Worm (Caenorhabditis elegans) whole organism, L3 larva: ENCODE results near the gene C46A5.6.
A peak's percentile ranks its signal among the peaks of the same experiment; 100 is the strongest.

Source experiments
- R02D3.7 ChIP-seq: fragments of 150-350 bp; optimal IDR thresholded peaks from 2 replicates; lab custom pipeline; 2014; ENCODE audit warnings: missing biosample characterization, missing genetic modification characterization
- ZK546.5 ChIP-seq: sonication (generic microtip); optimal IDR thresholded peaks from 2 replicates; lab custom pipeline; 2017; ENCODE audit warnings: missing biosample characterization, missing genetic modification characterization
- ama-1 ChIP-seq: fragments of 150-350 bp; optimal IDR thresholded peaks from 2 replicates; lab custom pipeline; 2018
- ceh-28 ChIP-seq: fragments of 150-350 bp; optimal IDR thresholded peaks from 2 replicates; lab custom pipeline; 2014; ENCODE audit warnings: missing biosample characterization, missing genetic modification reagents, missing genetic modification characterization
- ceh-82 ChIP-seq: fragments of 150-350 bp; optimal IDR thresholded peaks from 2 replicates; lab custom pipeline; 2014; ENCODE audit warnings: missing biosample characterization, missing genetic modification characterization
- ceh-9 ChIP-seq: sonication (generic microtip); optimal IDR thresholded peaks from 2 replicates; lab custom pipeline; 2018; ENCODE audit warnings: missing biosample characterization, missing genetic modification characterization
- egl-5 ChIP-seq: fragments of 150-350 bp; optimal IDR thresholded peaks from 2 replicates; lab custom pipeline; 2017; ENCODE audit warnings: missing biosample characterization, missing genetic modification reagents, missing genetic modification characterization, inconsistent platforms
- elt-1 ChIP-seq: fragments of 150-350 bp; optimal IDR thresholded peaks from 2 replicates; lab custom pipeline; 2014; ENCODE audit warnings: missing biosample characterization, missing genetic modification characterization
- elt-2 ChIP-seq: sonication (generic microtip); optimal IDR thresholded peaks from 2 replicates; lab custom pipeline; 2016; ENCODE audit warnings: missing genetic modification reagents, mild to moderate bottlenecking, missing genetic modification characterization, missing compliant biosample characterization
- elt-3 ChIP-seq, 3 experiments: fragments of 150-350 bp in 1 of 3; sonication (generic microtip) in 2 of 3; optimal IDR thresholded peaks; 2 replicates in 2 of 3; 4 replicates in 1 of 3; lab custom pipeline; 2014 to 2017; ENCODE audit warnings: missing biosample characterization in 3 of 3, missing genetic modification characterization in 3 of 3
- eor-1 ChIP-seq, 2 experiments: fragments of 150-350 bp; optimal IDR thresholded peaks; 2 replicates each; lab custom pipeline; 2014 to 2018; ENCODE audit warnings: missing biosample characterization in 2 of 2, missing genetic modification characterization in 2 of 2
- fkh-10 ChIP-seq: sonication (generic microtip); optimal IDR thresholded peaks from 2 replicates; lab custom pipeline; 2017; ENCODE audit warnings: missing biosample characterization, missing genetic modification reagents, missing genetic modification characterization
- fkh-2 ChIP-seq: fragments of 150-350 bp; optimal IDR thresholded peaks from 2 replicates; lab custom pipeline; 2014; ENCODE audit warnings: missing biosample characterization, missing genetic modification reagents, missing genetic modification characterization
- fos-1 ChIP-seq: fragments of 150-350 bp; optimal IDR thresholded peaks from 2 replicates; lab custom pipeline; 2014; ENCODE audit warnings: missing biosample characterization, missing genetic modification characterization
- hmg-11 ChIP-seq: sonication (generic microtip); optimal IDR thresholded peaks from 2 replicates; lab custom pipeline; 2016; ENCODE audit warnings: missing genetic modification characterization, missing compliant biosample characterization
- jun-1 ChIP-seq: fragments of 150-350 bp; optimal IDR thresholded peaks from 2 replicates; lab custom pipeline; 2014; ENCODE audit warnings: missing biosample characterization, missing genetic modification reagents, missing genetic modification characterization
- lin-39 ChIP-seq: fragments of 150-350 bp; optimal IDR thresholded peaks from 2 replicates; lab custom pipeline; 2018; ENCODE audit warnings: missing biosample characterization, missing genetic modification reagents, missing genetic modification characterization
- lsy-12 ChIP-seq: sonication (generic microtip); optimal IDR thresholded peaks from 2 replicates; lab custom pipeline; 2016; ENCODE audit warnings: mild to moderate bottlenecking, missing genetic modification characterization, missing compliant biosample characterization
- mdl-1 ChIP-seq: fragments of 150-350 bp; optimal IDR thresholded peaks from 2 replicates; lab custom pipeline; 2014; ENCODE audit warnings: missing biosample characterization, missing genetic modification characterization
- mml-1 ChIP-seq: fragments of 150-350 bp; sonication (generic microtip); optimal IDR thresholded peaks from 3 replicates; lab custom pipeline; 2014; ENCODE audit warnings: missing biosample characterization, missing genetic modification characterization
- nhr-11 ChIP-seq: fragments of 150-350 bp; optimal IDR thresholded peaks from 2 replicates; lab custom pipeline; 2014; ENCODE audit warnings: missing biosample characterization, missing genetic modification characterization
- nhr-12 ChIP-seq: fragments of 150-350 bp; optimal IDR thresholded peaks from 2 replicates; lab custom pipeline; 2014; ENCODE audit warnings: missing biosample characterization, missing genetic modification characterization
- nhr-23 ChIP-seq: fragments of 150-350 bp; optimal IDR thresholded peaks from 2 replicates; lab custom pipeline; 2014; ENCODE audit warnings: missing biosample characterization, missing genetic modification reagents, missing genetic modification characterization
- nhr-237 ChIP-seq: fragments of 150-350 bp; optimal IDR thresholded peaks from 2 replicates; lab custom pipeline; 2014; ENCODE audit warnings: missing biosample characterization, missing genetic modification characterization
- nhr-25 ChIP-seq: sonication (generic microtip); optimal IDR thresholded peaks from 2 replicates; lab custom pipeline; 2017; ENCODE audit warnings: missing biosample characterization, missing genetic modification characterization
- nhr-28 ChIP-seq: fragments of 150-350 bp; optimal IDR thresholded peaks from 2 replicates; lab custom pipeline; 2014; ENCODE audit warnings: missing biosample characterization, missing genetic modification characterization
- nhr-43 ChIP-seq: sonication (generic microtip); optimal IDR thresholded peaks from 2 replicates; lab custom pipeline; 2016; ENCODE audit warnings: mild to moderate bottlenecking, missing genetic modification characterization, missing compliant biosample characterization; ENCODE audit not compliant: poor library complexity, severe bottlenecking
- nhr-76 ChIP-seq: fragments of 150-350 bp; sonication (generic microtip); optimal IDR thresholded peaks from 5 replicates; lab custom pipeline; 2014; ENCODE audit warnings: missing biosample characterization, missing genetic modification characterization
- nhr-77 ChIP-seq: fragments of 150-350 bp; optimal IDR thresholded peaks from 2 replicates; lab custom pipeline; 2014; ENCODE audit warnings: missing biosample characterization, missing genetic modification characterization
- pqm-1 ChIP-seq: fragments of 150-350 bp; optimal IDR thresholded peaks from 2 replicates; lab custom pipeline; 2017; ENCODE audit warnings: missing biosample characterization, missing genetic modification characterization, inconsistent platforms
- sea-2 ChIP-seq: fragments of 150-350 bp; sonication (generic microtip); optimal IDR thresholded peaks from 4 replicates; lab custom pipeline; 2014; ENCODE audit warnings: missing biosample characterization, missing genetic modification reagents, missing genetic modification characterization
- skn-1 ChIP-seq: fragments of 150-350 bp; optimal IDR thresholded peaks from 2 replicates; lab custom pipeline; 2014; ENCODE audit warnings: missing biosample characterization, missing genetic modification characterization
- tbx-2 ChIP-seq: sonication (generic microtip); optimal IDR thresholded peaks from 2 replicates; lab custom pipeline; 2016; ENCODE audit warnings: mild to moderate bottlenecking, missing genetic modification characterization, missing compliant biosample characterization
- unc-39 ChIP-seq: sonication (generic microtip); optimal IDR thresholded peaks from 4 replicates; lab custom pipeline; 2017; ENCODE audit warnings: missing biosample characterization, missing genetic modification characterization
- unc-62 ChIP-seq: fragments of 150-350 bp; sonication (generic microtip); optimal IDR thresholded peaks from 4 replicates; lab custom pipeline; 2014; ENCODE audit warnings: missing biosample characterization, missing genetic modification reagents, missing genetic modification characterization
- zag-1 ChIP-seq: fragments of 150-350 bp; optimal IDR thresholded peaks from 2 replicates; lab custom pipeline; 2014; ENCODE audit warnings: missing biosample characterization, missing genetic modification characterization
- ztf-11 ChIP-seq: fragments of 150-350 bp; optimal IDR thresholded peaks from 2 replicates; lab custom pipeline; 2014; ENCODE audit warnings: missing biosample characterization, missing genetic modification characterization
- ztf-4 ChIP-seq: fragments of 150-350 bp; optimal IDR thresholded peaks from 2 replicates; lab custom pipeline; 2014; ENCODE audit warnings: missing biosample characterization, missing genetic modification characterization

Gene C46A5.6

ce11 chrIV:7753108-7753507, 10.5 kb downstream of the C46A5.6 start, which contains the start of gene col-14:
Gene col-14, plus strand, starts transcription at chrIV:7753408.
- TF ChIP-seq nhr-25 (tag; lab: Kevin White, UChicago) = peak; percentile 16
- no peak for TF ChIP-seq ztf-4 (tag; lab: Kevin White, UChicago)

ce11 chrIV:7747838-7748237, 15.8 kb downstream of the C46A5.6 start, which contains the start of gene klo-1:
Gene klo-1, minus strand, starts transcription at chrIV:7748225.
- TF ChIP-seq nhr-237 (tag; lab: Kevin White, UChicago) (no peak), nhr-43 (tag; lab: Kevin White, UChicago) (no peak), sea-2 (GFP tag; lab: Kevin White, UChicago) (no peak), tbx-2 (no peak), nhr-11 (tag; lab: Kevin White, UChicago) (no peak), fkh-2 (tag; lab: Kevin White, UChicago) (no peak), elt-2 (peak; percentile 88), pqm-1 (tag; lab: Kevin White, UChicago) (peak; percentile 52), nhr-25 (tag; lab: Kevin White, UChicago) (no peak), fkh-10 (GFP tag; lab: Kevin White, UChicago) (no peak), lsy-12 (tag; lab: Kevin White, UChicago) (no peak), ama-1 (no peak)

DNA sequence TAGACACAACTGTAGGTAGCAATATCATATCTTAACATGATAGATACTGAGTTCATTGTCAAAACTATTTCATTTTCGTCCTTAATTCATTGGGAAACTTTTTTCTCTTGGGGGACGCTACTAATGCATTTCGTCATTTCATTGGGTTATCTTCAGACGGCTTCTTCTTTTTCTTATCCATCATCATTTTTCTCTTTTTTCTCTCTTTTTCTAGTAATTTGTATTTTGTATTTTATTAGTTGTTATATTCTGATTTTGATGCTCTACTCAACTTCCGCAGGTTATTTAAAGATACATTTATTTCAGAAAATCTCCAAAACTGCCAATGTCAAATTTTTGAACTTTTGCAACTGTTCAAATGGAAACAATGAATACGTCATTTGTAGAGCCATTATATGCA, 20.1 kb downstream of the C46A5.6 start, which contains the start of gene npr-35:
TSS of gene npr-35 (plus strand) at position 301 of the 400 bp plus-strand sequence.
- TF ChIP-seq zag-1 (tag; lab: Kevin White, UChicago) (no peak), jun-1 (no peak), eor-1 (tag; optimal IDR thresholded peaks at IDR 0.05; lab: Kevin White, UChicago) (no peak), elt-1 (tag; lab: Kevin White, UChicago) (no peak), R02D3.7 (tag; lab: Kevin White, UChicago) (no peak), nhr-43 (tag; lab: Kevin White, UChicago) (no peak), elt-3 (tag; optimal IDR thresholded peaks at IDR 0.05; lab: Kevin White, UChicago) (no peak), mml-1 (tag; lab: Kevin White, UChicago) (no peak), unc-62 (GFP tag; lab: Kevin White, UChicago) (no peak), lsy-12 (tag; lab: Kevin White, UChicago) (no peak), nhr-23 (no peak), ztf-11 (tag; lab: Kevin White, UChicago) (no peak), nhr-28 (no peak), mdl-1 (no peak), unc-39 (no peak), tbx-2 (no peak)

- TF ChIP-seq fkh-2 (tag; lab: Kevin White, UChicago) = no peak
- TF ChIP-seq lin-39 = no peak
- no peak for TF ChIP-seq nhr-77 (tag; lab: Kevin White, UChicago)
- no peak for TF ChIP-seq ama-1
- TF ChIP-seq nhr-12 (tag; lab: Kevin White, UChicago) = no peak
- no peak for TF ChIP-seq elt-3 (tag; optimal IDR thresholded peaks at IDR 0.05; lab: Kevin White, UChicago)
- TF ChIP-seq egl-5 (tag; lab: Kevin White, UChicago) = no peak
- TF ChIP-seq tbx-2 = no peak
- TF ChIP-seq nhr-25 (tag; lab: Kevin White, UChicago) = no peak
- no peak for TF ChIP-seq sea-2 (GFP tag; lab: Kevin White, UChicago)
- TF ChIP-seq skn-1 (tag; lab: Kevin White, UChicago) = no peak
- TF ChIP-seq eor-1 (tag; optimal IDR thresholded peaks at IDR 0.05; lab: Kevin White, UChicago) = no peak
- TF ChIP-seq nhr-76 (tag; lab: Kevin White, UChicago) = no peak
- no peak for TF ChIP-seq jun-1
- TF ChIP-seq ceh-28 = no peak
- TF ChIP-seq nhr-43 (tag; lab: Kevin White, UChicago) = no peak
- no peak for TF ChIP-seq ztf-4 (tag; lab: Kevin White, UChicago)
- TF ChIP-seq fos-1 (tag; lab: Kevin White, UChicago) = no peak
- TF ChIP-seq nhr-23 = no peak
- TF ChIP-seq ceh-9 (tag; lab: Kevin White, UChicago) = no peak
Measured at ce11 chrIV:7736616-7737015, 27.0 kb downstream of the C46A5.6 start.

DNA sequence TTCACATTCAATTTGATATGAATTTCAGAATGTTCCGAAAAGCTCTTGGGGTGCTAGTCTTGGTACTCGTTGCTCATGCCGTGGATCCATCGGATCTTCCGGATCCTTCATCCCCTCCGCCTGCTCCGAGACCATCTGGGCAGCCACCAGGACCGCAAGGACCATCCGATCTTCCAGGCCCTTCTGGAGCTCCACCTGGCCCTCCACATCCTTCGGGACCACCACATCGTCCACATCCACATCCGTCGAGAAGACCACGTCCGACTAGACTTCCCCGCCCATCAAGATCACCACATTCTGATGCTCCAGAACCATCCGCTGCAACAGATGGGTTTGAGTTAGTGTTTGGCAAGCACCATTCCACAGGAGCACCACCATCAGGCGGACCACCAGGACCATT, 29.0 kb downstream of the C46A5.6 start, which contains the start of gene clx-1:
TSS of gene clx-1 (plus strand) at position 30 of the 400 bp plus-strand sequence.
- no peak for TF ChIP-seq fos-1 (tag; lab: Kevin White, UChicago)
- no peak for TF ChIP-seq ZK546.5 (tag; lab: Kevin White, UChicago)
- no peak for TF ChIP-seq nhr-23
- TF ChIP-seq hmg-11 (tag; lab: Kevin White, UChicago) = no peak
- no peak for TF ChIP-seq nhr-12 (tag; lab: Kevin White, UChicago)
- TF ChIP-seq fkh-2 (tag; lab: Kevin White, UChicago) = no peak
- no peak for TF ChIP-seq nhr-237 (tag; lab: Kevin White, UChicago)
- no peak for TF ChIP-seq mml-1 (tag; lab: Kevin White, UChicago)
- no peak for TF ChIP-seq skn-1 (tag; lab: Kevin White, UChicago)
- no peak for TF ChIP-seq ceh-82 (tag; lab: Kevin White, UChicago)
- TF ChIP-seq nhr-25 (tag; lab: Kevin White, UChicago) = no peak
- TF ChIP-seq nhr-11 (tag; lab: Kevin White, UChicago) = no peak
